Worm (Caenorhabditis elegans) whole organism, young adult: ENCODE results near the gene col-20.

Experiments
- B0019.2 ChIP-seq: fragments of 200-800 bp; sonication (Bioruptor generic); conservative IDR thresholded peaks from 2 replicates; pipeline ENCODE4 v1.3.6; 2022; ENCODE audit warnings: missing genetic modification reagents, missing genetic modification characterization, missing compliant biosample characterization
- K11D2.4 ChIP-seq: fragments of 200-800 bp; sonication (Bioruptor generic); IDR thresholded peaks from 2 replicates; pipeline ENCODE4 v1.3.6; 2022; ENCODE audit warnings: missing genetic modification reagents, missing genetic modification characterization, missing compliant biosample characterization
- T26A5.8 ChIP-seq: sonication (generic microtip); optimal IDR thresholded peaks from 2 replicates; lab custom pipeline; 2016; ENCODE audit warnings: missing genetic modification characterization, missing compliant biosample characterization
- Y53G8AR.9 ChIP-seq: fragments of 200-800 bp; sonication (Bioruptor generic); conservative IDR thresholded peaks from 2 replicates; pipeline ENCODE4 v1.3.6; 2022; ENCODE audit warnings: missing genetic modification reagents, missing genetic modification characterization, missing compliant biosample characterization
- Y79H2A.3 ChIP-seq: fragments of 200-800 bp; sonication (Bioruptor generic); conservative IDR thresholded peaks from 2 replicates; pipeline ENCODE4 v1.3.6; 2022; ENCODE audit warnings: missing genetic modification reagents, missing genetic modification characterization, missing compliant biosample characterization
- aptf-2 ChIP-seq: fragments of 200-800 bp; sonication (Bioruptor generic); conservative IDR thresholded peaks from 2 replicates; pipeline ENCODE4 v1.3.6; 2022; ENCODE audit warnings: missing genetic modification reagents, missing genetic modification characterization, missing compliant biosample characterization
- athp-1 ChIP-seq: sonication (generic microtip); optimal IDR thresholded peaks from 2 replicates; lab custom pipeline; 2017; ENCODE audit warnings: mild to moderate bottlenecking, missing genetic modification characterization, missing compliant biosample characterization
- cebp-2 ChIP-seq: fragments of 200-800 bp; sonication (Bioruptor generic); IDR thresholded peaks from 2 replicates; pipeline ENCODE4 v1.3.6; 2022; ENCODE audit warnings: missing genetic modification characterization, missing compliant biosample characterization
- ceh-79 ChIP-seq: sonication (generic microtip); optimal IDR thresholded peaks from 2 replicates; lab custom pipeline; 2017; ENCODE audit warnings: mild to moderate bottlenecking, missing genetic modification characterization, missing compliant biosample characterization
- ceh-91 ChIP-seq: fragments of 200-800 bp; sonication (Bioruptor generic); IDR thresholded peaks from 2 replicates; pipeline ENCODE4 v1.3.6; 2022; ENCODE audit warnings: missing genetic modification reagents, missing genetic modification characterization, missing compliant biosample characterization
- dpff-1 ChIP-seq: sonication (generic microtip); optimal IDR thresholded peaks from 2 replicates; lab custom pipeline; 2017; ENCODE audit warnings: mild to moderate bottlenecking, missing genetic modification characterization, missing compliant biosample characterization
- dpl-1 ChIP-seq: fragments of 150-350 bp; optimal IDR thresholded peaks from 2 replicates; lab custom pipeline; 2014; ENCODE audit warnings: missing biosample characterization, missing genetic modification reagents, missing genetic modification characterization
- efl-1 ChIP-seq: fragments of 150-350 bp; optimal IDR thresholded peaks from 2 replicates; lab custom pipeline; 2014; ENCODE audit warnings: missing biosample characterization, missing genetic modification reagents, missing genetic modification characterization
- egrh-3 ChIP-seq: fragments of 200-800 bp; sonication (Bioruptor generic); IDR thresholded peaks from 2 replicates; pipeline ENCODE4 v1.3.6; 2022; ENCODE audit warnings: missing genetic modification reagents, missing genetic modification characterization, missing compliant biosample characterization
- ekl-4 ChIP-seq: fragments of 200-800 bp; sonication (Bioruptor generic); IDR thresholded peaks from 2 replicates; pipeline ENCODE4 v1.3.6; 2022; ENCODE audit warnings: missing genetic modification reagents, missing genetic modification characterization, missing compliant biosample characterization
- ets-4 ChIP-seq: fragments of 200-800 bp; sonication (Bioruptor generic); optimal IDR thresholded peaks from 2 replicates; lab custom pipeline; 2018; ENCODE audit warnings: mild to moderate bottlenecking, missing genetic modification characterization, missing compliant biosample characterization
- fkh-3 ChIP-seq: sonication (generic microtip); optimal IDR thresholded peaks from 2 replicates; lab custom pipeline; 2016; ENCODE audit warnings: mild to moderate bottlenecking, missing genetic modification characterization, missing compliant biosample characterization
- hlh-12 ChIP-seq: sonication (generic microtip); optimal IDR thresholded peaks from 2 replicates; lab custom pipeline; 2016; ENCODE audit warnings: missing genetic modification characterization, missing compliant biosample characterization
- let-526 ChIP-seq: fragments of 200-800 bp; sonication (Bioruptor generic); IDR thresholded peaks from 2 replicates; pipeline ENCODE4 v1.3.6; 2022; ENCODE audit warnings: missing genetic modification reagents, missing genetic modification characterization, missing compliant biosample characterization
- lin-40 ChIP-seq: sonication (generic microtip); optimal IDR thresholded peaks from 2 replicates; lab custom pipeline; 2016; ENCODE audit warnings: missing genetic modification characterization, mild to moderate bottlenecking, missing compliant biosample characterization, missing genotype, missing genetic modification reagents
- lin-54 ChIP-seq: fragments of 200-800 bp; sonication (Bioruptor generic); optimal IDR thresholded peaks from 2 replicates; lab custom pipeline; 2018; ENCODE audit warnings: mild to moderate bottlenecking, missing genetic modification characterization, missing compliant biosample characterization
- madf-3 ChIP-seq: fragments of 200-800 bp; sonication (Bioruptor generic); IDR thresholded peaks from 2 replicates; pipeline ENCODE4 v1.3.6; 2022; ENCODE audit warnings: missing genetic modification reagents, missing genetic modification characterization, missing compliant biosample characterization
- mel-28 ChIP-seq: sonication (generic microtip); optimal IDR thresholded peaks from 2 replicates; lab custom pipeline; 2016; ENCODE audit warnings: borderline replicate concordance, mild to moderate bottlenecking, missing genetic modification characterization, missing compliant biosample characterization
- nhr-179 ChIP-seq: sonication (generic microtip); optimal IDR thresholded peaks from 2 replicates; lab custom pipeline; 2016; ENCODE audit warnings: mild to moderate bottlenecking, missing genetic modification characterization, missing compliant biosample characterization
- nhr-90 ChIP-seq: sonication (generic microtip); optimal IDR thresholded peaks from 2 replicates; lab custom pipeline; 2016; ENCODE audit warnings: missing genotype, mild to moderate bottlenecking, missing genetic modification characterization, missing compliant biosample characterization
- rpc-1 ChIP-seq, 2 experiments: fragments of 150-350 bp in 1 of 2; sonication (generic microtip) in 1 of 2; optimal IDR thresholded peaks; 2 replicates each; lab custom pipeline; 2014 to 2018; ENCODE audit warnings: missing biosample characterization in 1 of 2, missing genetic modification characterization in 1 of 2, missing genetic modification reagents in 1 of 2, missing genotype in 1 of 2
- sdz-38 ChIP-seq: sonication (generic microtip); optimal IDR thresholded peaks from 2 replicates; lab custom pipeline; 2016; ENCODE audit warnings: missing genotype, missing genetic modification characterization, missing compliant biosample characterization
- snpc-1.3 ChIP-seq: sonication (generic microtip); optimal IDR thresholded peaks from 2 replicates; lab custom pipeline; 2017; ENCODE audit warnings: missing genetic modification characterization, mild to moderate bottlenecking, missing compliant biosample characterization, antibody characterized with exemption, moderate library complexity, missing genotype, missing genetic modification reagents; ENCODE audit not compliant: insufficient read depth
- tbp1 ChIP-seq: fragments of 200-800 bp; sonication (Bioruptor generic); optimal IDR thresholded peaks from 2 replicates; lab custom pipeline; 2018; ENCODE audit warnings: mild to moderate bottlenecking, missing genetic modification characterization, missing compliant biosample characterization
- tbx-9 ChIP-seq: sonication (generic microtip); optimal IDR thresholded peaks from 2 replicates; lab custom pipeline; 2016; ENCODE audit warnings: borderline replicate concordance, missing genetic modification characterization, inconsistent platforms, missing compliant biosample characterization
- unc-130 ChIP-seq: sonication (generic microtip); optimal IDR thresholded peaks from 2 replicates; lab custom pipeline; 2016; ENCODE audit warnings: missing genetic modification reagents, missing genetic modification characterization, missing compliant biosample characterization

col-20 gene

ce11 chrII:4888527-4889487 lies 18.2 kb upstream of the col-20 start, which contains the start of gene pgm-1 (continued):
- TF ChIP-seq nhr-90 (tag; lab: Kevin White, UChicago) (no peak), efl-1 (GFP tag; lab: Kevin White, UChicago) (peak; percentile 74), fkh-3 (tag; lab: Kevin White, UChicago) (no peak), madf-3 (GFP tag; lab: Robert Waterston, UW) (no peak), unc-130 (no peak), rpc-1 (optimal IDR thresholded peaks at IDR 0.05; lab: Kevin White, UChicago) (no peak), rpc-1 (tag; optimal IDR thresholded peaks at IDR 0.05; lab: Kevin White, UChicago) (no peak), mel-28 (tag; lab: Kevin White, UChicago) (no peak), T26A5.8 (tag; lab: Kevin White, UChicago) (no peak), snpc-1.3 (tag; lab: Kevin White, UChicago) (peak; percentile 8), ceh-79 (no peak), nhr-179 (no peak), dpl-1 (GFP tag; lab: Kevin White, UChicago) (peak; percentile 19)
- TF ChIP-seq, all 124 proteins: peak for 19

DNA sequence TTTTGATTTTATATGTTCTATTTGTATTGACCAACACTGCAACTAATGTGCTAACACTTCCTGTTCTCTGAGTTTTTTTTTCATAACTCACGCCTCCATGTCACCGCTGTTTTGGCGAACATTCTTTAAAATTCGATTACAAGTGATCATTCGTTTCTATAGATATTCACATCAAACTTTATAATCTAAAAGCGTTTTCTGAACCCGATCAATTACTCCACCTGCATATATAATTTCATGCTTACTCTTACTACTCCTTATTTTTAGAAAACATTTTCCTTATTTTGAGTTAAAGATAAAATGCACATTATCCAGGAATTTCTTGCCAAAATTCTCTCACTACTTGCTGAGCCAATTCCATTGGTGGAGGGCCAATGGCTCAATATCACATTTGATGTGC lies 15.4 kb upstream of the col-20 start, which contains the start of gene R05F9.7:
Gene R05F9.7 (plus strand): TSS at position 301 of the 400 bp plus-strand sequence.
- no peak for TF ChIP-seq lin-54 (GFP tag; lab: Kevin White, UChicago)
- no peak for TF ChIP-seq cebp-2 (GFP tag; lab: Robert Waterston, UW)
- TF ChIP-seq Y53G8AR.9: no peak
- no peak for TF ChIP-seq athp-1 (tag; lab: Kevin White, UChicago)
- TF ChIP-seq ekl-4 (GFP tag; lab: Robert Waterston, UW): no peak
- no peak for TF ChIP-seq egrh-3 (GFP tag; lab: Robert Waterston, UW)
- TF ChIP-seq dpff-1 (tag; lab: Kevin White, UChicago): no peak
- TF ChIP-seq sdz-38 (tag; lab: Kevin White, UChicago): no peak
- no peak for TF ChIP-seq K11D2.4 (GFP tag; lab: Robert Waterston, UW)
- TF ChIP-seq tbp1 (GFP tag; lab: Kevin White, UChicago): no peak
- no peak for TF ChIP-seq hlh-12 (tag; lab: Kevin White, UChicago)
- no peak for TF ChIP-seq madf-3 (GFP tag; lab: Robert Waterston, UW)

DNA sequence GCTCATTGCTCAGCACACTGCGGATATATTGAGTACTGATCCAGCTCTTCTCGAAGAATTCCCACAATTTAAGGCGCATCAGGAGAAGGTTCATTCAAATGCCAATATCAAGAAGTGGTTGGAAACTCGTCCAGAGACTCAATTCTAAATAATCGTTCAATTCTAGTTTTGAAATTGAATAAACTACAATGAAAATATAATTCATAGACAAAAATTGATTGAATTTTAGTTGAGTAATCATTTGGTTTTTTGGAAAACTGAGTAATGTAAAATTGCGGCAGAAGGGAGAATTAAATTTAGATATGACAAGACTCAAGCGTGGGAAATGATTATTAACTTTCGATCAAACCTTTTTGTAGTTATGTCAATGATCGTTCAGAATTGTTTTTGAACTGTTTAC lies 13.8 kb upstream of the col-20 start:
- TF ChIP-seq lin-40 (tag; lab: Kevin White, UChicago): no peak

DNA sequence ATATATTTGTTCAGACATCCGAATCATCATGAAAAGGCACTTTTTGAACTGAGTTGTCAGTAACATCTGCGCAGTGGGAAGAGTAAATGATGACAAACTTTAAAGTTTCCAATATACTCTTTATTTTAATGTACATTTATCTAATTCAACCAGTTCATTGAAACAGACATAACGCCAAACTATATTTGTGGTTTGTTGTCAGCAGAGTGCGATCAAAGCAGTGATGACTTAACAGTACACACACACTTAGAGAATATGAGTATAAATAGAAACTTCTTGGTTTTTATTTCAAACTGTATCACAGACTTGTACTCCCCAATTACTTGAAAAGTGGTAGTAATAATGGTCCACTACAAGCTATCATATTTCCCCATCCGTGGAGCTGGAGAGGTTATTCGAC lies 12.8 kb upstream of the col-20 start, which contains the start of gene gst-8:
Gene gst-8 (plus strand): TSS at position 301 of the 400 bp plus-strand sequence.
- TF ChIP-seq aptf-2 (no peak), let-526 (GFP tag; lab: Robert Waterston, UW) (no peak), B0019.2 (no peak), Y79H2A.3 (no peak)

- TF ChIP-seq ets-4 (GFP tag; lab: Kevin White, UChicago): no peak
- TF ChIP-seq tbx-9 (tag; lab: Kevin White, UChicago): no peak
- TF ChIP-seq unc-130: no peak
- TF ChIP-seq ceh-91 (GFP tag; lab: Robert Waterston, UW): no peak
Measured at ce11 chrII:4882498-4882897, 11.9 kb upstream of the col-20 start.
